Worm (Caenorhabditis elegans) whole organism, late embryonic: ENCODE results near the gene nhr-27.

Experiments used
- K02D7.2 ChIP-seq: sonication (generic microtip); optimal IDR thresholded peaks from 2 replicates; lab custom pipeline; 2017; ENCODE audit warnings: mild to moderate bottlenecking, missing genetic modification characterization, missing compliant biosample characterization
- ahr-1 ChIP-seq: sonication (generic microtip); optimal IDR thresholded peaks from 2 replicates; lab custom pipeline; 2016; ENCODE audit warnings: missing genetic modification characterization, missing compliant biosample characterization
- ama-1 ChIP-seq: fragments of 150-350 bp; optimal IDR thresholded peaks from 2 replicates; lab custom pipeline; 2014
- ceh-30 ChIP-seq: fragments of 150-350 bp; optimal IDR thresholded peaks from 2 replicates; lab custom pipeline; 2014; ENCODE audit warnings: missing biosample characterization, missing genetic modification characterization
- fkh-10 ChIP-seq: fragments of 150-350 bp; optimal IDR thresholded peaks from 2 replicates; lab custom pipeline; 2014; ENCODE audit warnings: missing biosample characterization, missing genetic modification reagents, missing genetic modification characterization
- nfya-1 ChIP-seq: sonication (generic microtip); optimal IDR thresholded peaks from 2 replicates; lab custom pipeline; 2017; ENCODE audit warnings: missing genetic modification characterization, mild to moderate bottlenecking, missing compliant biosample characterization, antibody characterized with exemption, moderate library complexity
- nhr-11 ChIP-seq: fragments of 150-350 bp; optimal IDR thresholded peaks from 2 replicates; lab custom pipeline; 2014; ENCODE audit warnings: missing biosample characterization, missing genetic modification characterization
- nhr-232 ChIP-seq: sonication (generic microtip); optimal IDR thresholded peaks from 2 replicates; lab custom pipeline; 2016; ENCODE audit warnings: missing genetic modification characterization, missing compliant biosample characterization
- pqm-1 ChIP-seq: sonication (generic microtip); optimal IDR thresholded peaks from 2 replicates; lab custom pipeline; 2016; ENCODE audit warnings: missing genetic modification characterization, missing compliant biosample characterization
- rnt-1 ChIP-seq: sonication (generic microtip); optimal IDR thresholded peaks from 2 replicates; lab custom pipeline; 2016; ENCODE audit warnings: missing genetic modification characterization, missing compliant biosample characterization

ce11 chrX:12701963-12702362 lies 106.2 kb downstream of the nhr-27 start, which contains the start of gene nhr-214:
- no peak for TF ChIP-seq pqm-1 (tag; lab: Kevin White, UChicago)
- TF ChIP-seq ama-1 = no peak
- TF ChIP-seq ahr-1 (tag; lab: Kevin White, UChicago) = no peak
- TF ChIP-seq ceh-30 = no peak
- no peak for TF ChIP-seq fkh-10 (GFP tag; lab: Kevin White, UChicago)
- TF ChIP-seq rnt-1 (tag; lab: Kevin White, UChicago) = no peak
- TF ChIP-seq nfya-1 (tag; lab: Kevin White, UChicago) = no peak
- no peak for TF ChIP-seq nhr-232 (tag; lab: Kevin White, UChicago)
- no peak for TF ChIP-seq K02D7.2 (tag; lab: Kevin White, UChicago)
- TF ChIP-seq nhr-11 (tag; lab: Kevin White, UChicago) = no peak
